Fruit fly (Drosophila melanogaster) whole organism, embryonic: Measurements from ENCODE around the gene CG31974.

Experiments used
- Adf1 ChIP-seq: fragments of 200-800 bp; sonication (Bioruptor generic); IDR thresholded peaks from 2 replicates; pipeline ENCODE4 v1.3.6; 2022; ENCODE audit warnings: missing biosample characterization, missing genetic modification characterization
- Aef1 ChIP-seq: fragments of 200-800 bp; sonication (Bioruptor generic); IDR thresholded peaks from 3 replicates; pipeline ENCODE4 v1.3.6; 2022; ENCODE audit warnings: missing biosample characterization, missing genetic modification characterization
- Atf-2 ChIP-seq: fragments of 200-800 bp; sonication (Bioruptor generic); optimal IDR thresholded peaks from 2 replicates; lab custom pipeline; 2016; ENCODE audit warnings: missing biosample characterization, missing genetic modification characterization
- Atf6 ChIP-seq: fragments of 200-800 bp; sonication (Bioruptor generic); IDR thresholded peaks from 2 replicates; pipeline ENCODE4 v1.3.6; 2022; ENCODE audit warnings: missing biosample characterization, missing genetic modification characterization
- CG1024 ChIP-seq: fragments of 200-800 bp; sonication (Bioruptor generic); IDR thresholded peaks from 2 replicates; pipeline ENCODE4 v1.3.6; 2022; ENCODE audit warnings: missing biosample characterization, missing genetic modification characterization
- CG10462 ChIP-seq: fragments of 200-800 bp; sonication (Bioruptor generic); optimal IDR thresholded peaks from 2 replicates; lab custom pipeline; 2016; ENCODE audit warnings: missing biosample characterization, missing genetic modification characterization
- CG11093 ChIP-seq: fragments of 200-800 bp; sonication (Bioruptor generic); IDR thresholded peaks from 3 replicates; pipeline ENCODE4 v1.3.6; 2022; ENCODE audit warnings: missing biosample characterization, missing genetic modification characterization
- CG11247 ChIP-seq: fragments of 200-800 bp; sonication (Bioruptor generic); IDR thresholded peaks from 2 replicates; pipeline ENCODE4 v1.3.6; 2022; ENCODE audit warnings: missing biosample characterization, missing genetic modification characterization
- CG15011 ChIP-seq: fragments of 200-800 bp; sonication (Bioruptor generic); optimal IDR thresholded peaks from 3 replicates; lab custom pipeline; 2018; ENCODE audit warnings: missing biosample characterization, mild to moderate bottlenecking, missing genetic modification characterization
- CG1647 ChIP-seq: fragments of 200-800 bp; sonication (Bioruptor generic); optimal IDR thresholded peaks from 3 replicates; lab custom pipeline; 2016; ENCODE audit warnings: missing biosample characterization, missing genetic modification characterization
- CG16779 ChIP-seq: fragments of 200-800 bp; sonication (Bioruptor generic); IDR thresholded peaks from 2 replicates; pipeline ENCODE4 v1.3.6; 2022; ENCODE audit warnings: missing biosample characterization, missing genetic modification characterization
- CG17385 ChIP-seq: fragments of 200-800 bp; sonication (Bioruptor generic); optimal IDR thresholded peaks from 3 replicates; lab custom pipeline; 2018; ENCODE audit warnings: missing biosample characterization, mild to moderate bottlenecking, missing genetic modification characterization
- CG17568 ChIP-seq: fragments of 200-800 bp; sonication (Bioruptor generic); optimal IDR thresholded peaks from 2 replicates; lab custom pipeline; 2018; ENCODE audit warnings: missing biosample characterization, mild to moderate bottlenecking, missing genetic modification characterization, moderate library complexity
- CG18599 ChIP-seq: fragments of 200-800 bp; sonication (Bioruptor generic); optimal IDR thresholded peaks from 3 replicates; lab custom pipeline; 2017; ENCODE audit warnings: missing biosample characterization, missing genetic modification characterization, mild to moderate bottlenecking, moderate library complexity, missing genetic modification reagents
- CG3163 ChIP-seq: fragments of 200-800 bp; sonication (Bioruptor generic); optimal IDR thresholded peaks from 3 replicates; lab custom pipeline; 2016; ENCODE audit warnings: missing biosample characterization, missing genetic modification characterization
- CG3281 ChIP-seq: fragments of 200-800 bp; sonication (Bioruptor generic); optimal IDR thresholded peaks from 3 replicates; lab custom pipeline; 2017; ENCODE audit warnings: missing biosample characterization, mild to moderate bottlenecking, missing genetic modification characterization
- CG33213 ChIP-seq: fragments of 200-800 bp; sonication (Bioruptor generic); optimal IDR thresholded peaks from 3 replicates; lab custom pipeline; 2016; ENCODE audit warnings: missing biosample characterization, missing genetic modification characterization
- CG33557 ChIP-seq: fragments of 200-800 bp; sonication (Bioruptor generic); optimal IDR thresholded peaks from 2 replicates; lab custom pipeline; 2019; ENCODE audit warnings: missing biosample characterization, mild to moderate bottlenecking, missing genetic modification characterization, moderate library complexity
- CG4424 ChIP-seq: fragments of 200-800 bp; sonication (Bioruptor generic); optimal IDR thresholded peaks from 3 replicates; lab custom pipeline; 2016; ENCODE audit warnings: missing biosample characterization, missing genetic modification characterization
- CG5953 ChIP-seq: fragments of 200-800 bp; sonication (Bioruptor generic); IDR thresholded peaks from 2 replicates; pipeline ENCODE4 v1.3.6; 2022; ENCODE audit warnings: missing biosample characterization, missing genetic modification characterization
- CG6272 ChIP-seq: fragments of 200-800 bp; sonication (Bioruptor generic); IDR thresholded peaks from 2 replicates; pipeline ENCODE4 v1.3.6; 2022; ENCODE audit warnings: missing biosample characterization, missing genetic modification characterization
- CG6689 ChIP-seq: fragments of 200-800 bp; sonication (Bioruptor generic); IDR thresholded peaks from 2 replicates; pipeline ENCODE4 v1.3.6; 2022; ENCODE audit warnings: missing biosample characterization, missing genetic modification characterization
- CG8359 ChIP-seq: fragments of 200-800 bp; sonication (Bioruptor generic); optimal IDR thresholded peaks from 2 replicates; lab custom pipeline; 2017; ENCODE audit warnings: missing biosample characterization, mild to moderate bottlenecking, missing genetic modification characterization, borderline replicate concordance
- CG9609 ChIP-seq: fragments of 200-800 bp; sonication (Bioruptor generic); optimal IDR thresholded peaks from 3 replicates; lab custom pipeline; 2016; ENCODE audit warnings: missing biosample characterization, missing genetic modification characterization
- CG9797 ChIP-seq: fragments of 200-800 bp; sonication (Bioruptor generic); optimal IDR thresholded peaks from 3 replicates; lab custom pipeline; 2018; ENCODE audit warnings: missing biosample characterization, mild to moderate bottlenecking, missing genetic modification characterization
- D19A ChIP-seq: fragments of 200-800 bp; optimal IDR thresholded peaks from 3 replicates; lab custom pipeline; 2019; ENCODE audit warnings: missing biosample characterization, mild to moderate bottlenecking, missing genetic modification characterization, moderate library complexity
- D19B ChIP-seq: fragments of 200-800 bp; sonication (Bioruptor generic); optimal IDR thresholded peaks from 2 replicates; lab custom pipeline; 2017; ENCODE audit warnings: missing biosample characterization, mild to moderate bottlenecking, missing genetic modification characterization
- Dbx ChIP-seq: fragments of 200-800 bp; sonication (Bioruptor generic); IDR thresholded peaks from 3 replicates; pipeline ENCODE4 v1.3.6; 2022; ENCODE audit warnings: missing biosample characterization, missing genetic modification characterization
- Dip2 ChIP-seq: fragments of 200-800 bp; sonication (Bioruptor generic); IDR thresholded peaks from 2 replicates; pipeline ENCODE4 v1.3.6; 2022; ENCODE audit warnings: missing biosample characterization, missing genetic modification characterization
- Doc3 ChIP-seq: fragments of 200-800 bp; sonication (Bioruptor generic); IDR thresholded peaks from 3 replicates; pipeline ENCODE4 v1.3.6; 2022; ENCODE audit warnings: missing biosample characterization, missing genetic modification characterization; ENCODE audit not compliant: partially characterized antibody
- GATAe ChIP-seq: fragments of 200-800 bp; sonication (Bioruptor generic); conservative IDR thresholded peaks from 2 replicates; pipeline ENCODE4 v1.3.6; 2022; ENCODE audit warnings: missing biosample characterization, missing genetic modification characterization
- Hr78 ChIP-seq, 2 experiments: fragments of 200-800 bp in 1 of 2; fragments of >200 bp in 1 of 2; sonication (Bioruptor generic) in 1 of 2; optimal IDR thresholded peaks; 2 replicates each; lab custom pipeline; 2017 to 2019; ENCODE audit warnings: missing biosample characterization in 2 of 2, missing genetic modification characterization in 2 of 2, mild to moderate bottlenecking in 1 of 2, moderate library complexity in 1 of 2
- Sin3A ChIP-seq: fragments of >200 bp; optimal IDR thresholded peaks from 2 replicates; lab custom pipeline; 2018
- ab ChIP-seq: fragments of 200-800 bp; sonication (Bioruptor generic); optimal IDR thresholded peaks from 2 replicates; lab custom pipeline; 2016; ENCODE audit warnings: missing biosample characterization, missing genetic modification characterization
- ase ChIP-seq: fragments of 200-800 bp; sonication (Bioruptor generic); IDR thresholded peaks from 3 replicates; pipeline ENCODE4 v1.3.6; 2022; ENCODE audit warnings: missing biosample characterization, missing genetic modification characterization
- ato ChIP-seq: fragments of 200-800 bp; sonication (Bioruptor generic); IDR thresholded peaks from 2 replicates; pipeline ENCODE4 v1.3.6; 2022; ENCODE audit warnings: missing biosample characterization, missing genetic modification characterization; ENCODE audit not compliant: partially characterized antibody
- bab2 ChIP-seq: fragments of 200-800 bp; sonication (Bioruptor generic); optimal IDR thresholded peaks from 2 replicates; lab custom pipeline; 2016; ENCODE audit warnings: missing biosample characterization, missing genetic modification characterization
- bigmax ChIP-seq: fragments of 200-800 bp; sonication (Bioruptor generic); optimal IDR thresholded peaks from 2 replicates; lab custom pipeline; 2018; ENCODE audit warnings: missing biosample characterization, mild to moderate bottlenecking, missing genetic modification characterization
- cwo ChIP-seq: fragments of 200-800 bp; sonication (Bioruptor generic); optimal IDR thresholded peaks from 3 replicates; lab custom pipeline; 2017; ENCODE audit warnings: missing biosample characterization, missing genetic modification characterization, mild to moderate bottlenecking, moderate library complexity, missing genetic modification reagents
- da ChIP-seq: fragments of 200-800 bp; sonication (Bioruptor generic); optimal IDR thresholded peaks from 2 replicates; lab custom pipeline; 2016; ENCODE audit warnings: missing biosample characterization, missing genetic modification characterization
- dpn ChIP-seq, 2 experiments: fragments of 200-800 bp; sonication (Bioruptor generic); optimal IDR thresholded peaks; 3 replicates each; lab custom pipeline; 2016; ENCODE audit warnings: missing biosample characterization in 2 of 2, missing genetic modification characterization in 2 of 2
- exex ChIP-seq: fragments of 200-800 bp; sonication (Bioruptor generic); optimal IDR thresholded peaks from 4 replicates; lab custom pipeline; 2018; ENCODE audit warnings: missing biosample characterization, mild to moderate bottlenecking, missing genetic modification characterization, moderate library complexity
- fd102C ChIP-seq: fragments of 200-800 bp; sonication (Bioruptor generic); optimal IDR thresholded peaks from 2 replicates; lab custom pipeline; 2018; ENCODE audit warnings: missing biosample characterization, mild to moderate bottlenecking, missing genetic modification characterization, moderate library complexity
- hbn ChIP-seq: fragments of 200-800 bp; sonication (Bioruptor generic); IDR thresholded peaks from 2 replicates; pipeline ENCODE4 v1.3.6; 2022; ENCODE audit warnings: missing biosample characterization, missing genetic modification characterization; ENCODE audit not compliant: partially characterized antibody
- oc ChIP-seq: fragments of 200-800 bp; sonication (Bioruptor generic); optimal IDR thresholded peaks from 2 replicates; lab custom pipeline; 2018; ENCODE audit warnings: missing biosample characterization, mild to moderate bottlenecking, missing genetic modification characterization, moderate library complexity
- repo ChIP-seq: fragments of 200-800 bp; sonication (Bioruptor generic); optimal IDR thresholded peaks from 2 replicates; lab custom pipeline; 2016; ENCODE audit warnings: missing biosample characterization, missing genetic modification characterization
- seq ChIP-seq: fragments of 200-800 bp; sonication (Bioruptor generic); IDR thresholded peaks from 2 replicates; pipeline ENCODE4 v1.3.6; 2022; ENCODE audit warnings: missing biosample characterization, missing genetic modification characterization
- tx ChIP-seq: fragments of 200-800 bp; sonication (Bioruptor generic); optimal IDR thresholded peaks from 2 replicates; lab custom pipeline; 2016; ENCODE audit warnings: missing biosample characterization, missing genetic modification characterization
- wek ChIP-seq: fragments of 200-800 bp; sonication (Bioruptor generic); optimal IDR thresholded peaks from 3 replicates; lab custom pipeline; 2018; ENCODE audit warnings: missing biosample characterization, mild to moderate bottlenecking, missing genetic modification characterization, moderate library complexity

Gene CG31974

DNA sequence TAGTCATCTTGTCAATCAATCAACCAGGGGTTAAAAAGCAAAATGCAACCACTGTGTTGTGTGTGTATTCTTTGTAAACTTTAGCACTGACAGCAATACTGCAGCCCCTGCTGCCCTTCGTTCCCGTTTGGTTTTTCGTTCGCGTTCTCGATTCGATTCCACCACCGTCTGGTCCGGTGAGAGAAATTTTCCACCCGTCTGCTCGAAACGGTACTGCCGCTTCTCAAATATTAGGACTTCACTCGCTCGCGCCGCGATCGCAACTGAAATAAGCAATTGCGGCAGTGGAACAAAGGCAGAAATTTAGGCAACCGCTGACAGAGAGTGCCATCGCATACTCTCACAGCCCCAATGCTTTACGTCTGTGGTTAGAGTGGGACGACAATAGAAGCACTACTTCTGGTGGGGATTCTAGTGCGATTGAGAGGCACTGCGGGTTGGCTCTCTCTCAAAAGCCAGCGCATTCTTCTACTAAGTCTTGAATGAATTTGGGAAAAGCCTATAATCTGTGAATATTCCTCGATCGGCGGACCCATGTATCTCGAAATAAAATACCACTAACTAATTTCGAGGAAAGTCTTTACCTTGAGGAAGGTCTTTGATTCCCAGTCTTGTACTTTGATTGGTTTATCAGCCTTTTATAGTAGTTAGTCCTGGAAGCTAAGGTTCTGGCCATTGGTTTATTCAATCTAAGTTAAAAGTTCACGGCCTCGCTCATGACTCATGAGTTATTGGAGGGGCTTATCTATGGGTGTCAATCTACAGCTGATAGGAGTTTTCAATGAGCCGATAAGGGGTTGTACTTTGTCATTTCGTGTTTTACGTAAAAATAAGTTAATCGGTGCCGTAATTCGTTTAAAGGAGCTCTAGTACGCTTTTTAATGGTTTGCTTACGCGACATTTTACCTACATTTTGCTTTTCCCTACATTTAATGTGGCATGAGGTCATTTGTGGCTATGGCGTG is 13.6 kb downstream of the CG31974 start (continued):
- TF ChIP-seq tx (GFP tag; lab: Kevin White, UChicago) (no peak), CG9797 (GFP tag; lab: Kevin White, UChicago) (no peak), hbn (GFP tag; lab: Robert Waterston, UW) (no peak), CG4424 (peak; percentile 46), CG18599 (peak; percentile 74), CG17568 (GFP tag; lab: Kevin White, UChicago) (peak; percentile 60), ato (GFP tag; lab: Robert Waterston, UW) (peak; percentile 25; the same call in 1 of the 2 replicates), CG6272 (0 out of 2 replicates have a peak, but pooled peaks have one; percentile 12), CG1647 (peak; percentile 0), Sin3A (lab: Kevin White, UChicago) (no peak), Dbx (GFP tag; lab: Robert Waterston, UW) (peak; percentile 75; the same call in 2 of the 3 replicates), ab (GFP tag; lab: Kevin White, UChicago) (no peak), CG10462 (no peak), Aef1 (GFP tag; lab: Robert Waterston, UW) (no peak), Doc3 (no peak), oc (peak; percentile 64), Adf1 (GFP tag; lab: Robert Waterston, UW) (peak; percentile 67), da (GFP tag; lab: Kevin White, UChicago) (no peak), CG33557 (peak; percentile 18), Atf-2 (no peak), Hr78 (GFP tag; optimal IDR thresholded peaks at IDR 0.05; lab: Kevin White, UChicago) (peak in 1 of 2 experiments; percentile 99), cwo (GFP tag; lab: Kevin White, UChicago) (no peak), CG8359 (GFP tag; lab: Kevin White, UChicago) (no peak), Atf6 (peak; percentile 67), CG11247 (no peak), ase (GFP tag; lab: Robert Waterston, UW) (no peak), repo (GFP tag; lab: Kevin White, UChicago) (no peak), CG1024 (no peak), D19A (tag; lab: Kevin White, UChicago) (peak; percentile 50), CG15011 (GFP tag; lab: Kevin White, UChicago) (no peak), seq (peak; percentile 75), CG17385 (GFP tag; lab: Kevin White, UChicago) (peak; percentile 60), bab2 (GFP tag; lab: Kevin White, UChicago) (no peak), exex (tag; lab: Kevin White, UChicago) (peak; percentile 46), dpn (GFP tag; optimal IDR thresholded peaks at IDR 0.05; lab: Kevin White, UChicago) (peak in 1 of 2 experiments; percentile 14), GATAe (GFP tag; lab: Robert Waterston, UW) (no peak; the same call in 1 of the 2 replicates), CG3281 (peak; percentile 54), CG11093 (GFP tag; lab: Robert Waterston, UW) (no peak), CG33213 (GFP tag; lab: Kevin White, UChicago) (peak; percentile 11), CG16779 (GFP tag; lab: Robert Waterston, UW) (0 out of 2 replicates have a peak, but pooled peaks have one; percentile 52), Dip2 (GFP tag; lab: Robert Waterston, UW) (no peak), D19B (GFP tag; lab: Kevin White, UChicago) (no peak), bigmax (GFP tag; lab: Kevin White, UChicago) (peak; percentile 28), CG3163 (GFP tag; lab: Kevin White, UChicago) (no peak), CG6689 (GFP tag; lab: Robert Waterston, UW) (no peak), CG9609 (GFP tag; lab: Kevin White, UChicago) (no peak), CG5953 (GFP tag; lab: Robert Waterston, UW) (no peak), wek (GFP tag; lab: Kevin White, UChicago) (peak; percentile 65), fd102C (no peak)
